Fruit fly (Drosophila melanogaster): ENCODE measurements around the gene CG5191.

DNA sequence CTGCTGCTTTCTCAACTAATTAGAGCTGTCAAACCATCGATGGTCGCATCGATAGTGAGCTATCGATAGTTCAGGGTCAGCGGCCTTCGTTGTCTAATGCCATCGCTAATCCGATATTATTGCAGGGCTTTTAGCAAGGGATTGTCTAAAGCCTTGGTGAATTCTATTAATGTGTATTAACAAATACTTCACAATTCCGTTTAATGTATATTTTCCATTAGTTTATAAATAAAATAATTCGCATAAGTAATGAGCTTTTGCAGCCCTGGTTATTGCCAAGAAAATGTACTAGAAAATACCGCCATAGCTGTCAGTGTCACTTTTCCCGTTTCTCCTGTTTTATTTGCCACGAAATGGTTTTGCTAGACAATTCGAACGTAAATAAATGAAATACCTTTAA lies 19.2 kb downstream of the CG5191 start, which contains the start of the genes EloB and Srp14:
- TF ChIP-seq toe (GFP tag; optimal IDR thresholded peaks at IDR 0.05) (no peak), pad (GFP tag; optimal IDR thresholded peaks at IDR 0.05) (peak; percentile 71)

All from whole organism, adult.